Worm (Caenorhabditis elegans) whole organism, L1 larva: Measurements from ENCODE around the gene ssp-33.

ENCODE experiments used
- elt-2 ChIP-seq: sonication (generic microtip); optimal IDR thresholded peaks from 2 replicates; lab custom pipeline; 2016; ENCODE audit warnings: missing genetic modification characterization, mild to moderate bottlenecking, inconsistent platforms, missing compliant biosample characterization, missing genetic modification reagents
- nhr-237 ChIP-seq: fragments of 150-350 bp; optimal IDR thresholded peaks from 2 replicates; lab custom pipeline; 2014; ENCODE audit warnings: missing biosample characterization, missing genetic modification characterization
- nhr-28 ChIP-seq: fragments of 150-350 bp; optimal IDR thresholded peaks from 2 replicates; lab custom pipeline; 2014; ENCODE audit warnings: missing biosample characterization, missing genetic modification characterization
- snpc-4 ChIP-seq: fragments of 150-350 bp; optimal IDR thresholded peaks from 2 replicates; lab custom pipeline; 2014; ENCODE audit warnings: missing biosample characterization, missing genetic modification characterization
- sox-4 ChIP-seq: sonication (generic microtip); optimal IDR thresholded peaks from 2 replicates; lab custom pipeline; 2016; ENCODE audit warnings: missing genetic modification characterization, missing compliant biosample characterization
- unc-62 ChIP-seq: fragments of 150-350 bp; optimal IDR thresholded peaks from 2 replicates; lab custom pipeline; 2014; ENCODE audit warnings: missing biosample characterization, missing genetic modification reagents, missing genetic modification characterization
- ztf-11 ChIP-seq, 2 experiments: sonication (generic microtip); optimal IDR thresholded peaks; 2 replicates each; lab custom pipeline; 2016 to 2017; ENCODE audit warnings: missing genetic modification characterization in 2 of 2, missing biosample characterization in 1 of 2, missing compliant biosample characterization in 1 of 2

DNA sequence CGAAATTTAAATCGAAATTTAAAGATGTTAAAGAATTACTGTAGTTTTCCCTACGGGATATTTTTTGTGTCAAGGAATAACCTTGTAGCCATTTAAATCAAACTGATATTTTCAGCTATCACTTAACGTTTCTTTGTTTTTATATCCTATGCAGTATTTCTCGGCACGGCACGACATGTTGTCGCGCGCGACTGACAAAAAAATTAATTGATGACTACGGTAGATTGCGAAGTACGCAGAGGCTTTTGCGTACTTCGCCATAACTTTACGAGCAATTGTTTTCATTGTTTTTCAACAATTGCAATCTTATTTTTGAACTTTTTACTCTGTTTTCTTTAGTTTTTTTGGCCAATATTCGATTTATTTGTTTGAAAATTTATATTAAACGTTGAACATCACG is 13.2 kb upstream of the ssp-33 start:
- TF ChIP-seq nhr-237 (no peak), unc-62 (GFP tag; lab: Kevin White, UChicago) (no peak), elt-2 (tag; lab: Kevin White, UChicago) (no peak), snpc-4 (no peak), nhr-28 (tag; lab: Kevin White, UChicago) (no peak), sox-4 (tag; lab: Kevin White, UChicago) (no peak), ztf-11 (tag; optimal IDR thresholded peaks at IDR 0.05; lab: Kevin White, UChicago) (no peak)
